Fruit fly (Drosophila melanogaster): Measurements from ENCODE around the gene CG5885.

The CG5885 gene

dm6 chr2L:9915011-9915850 lies 2.9 kb downstream of the CG5885 start, which contains the start of gene yip2 (continued):
- no peak for TF ChIP-seq emc (GFP tag; optimal IDR thresholded peaks at IDR 0.05)
- peak; percentile 62 for TF ChIP-seq CG12071 (GFP tag; optimal IDR thresholded peaks at IDR 0.05)
- TF ChIP-seq CG31441 (GFP tag; IDR thresholded peaks at IDR 0.05), result peak; percentile 58; the same call in 1 of the 2 replicates
- peak; percentile 52 for TF ChIP-seq mam (GFP tag; optimal IDR thresholded peaks at IDR 0.05)
- TF ChIP-seq sens-2 (GFP tag; IDR thresholded peaks at IDR 0.05), result peak; percentile 45; the same call in 1 of the 2 replicates
- TF ChIP-seq HmgZ (tag; optimal IDR thresholded peaks at IDR 0.05), result peak; percentile 79
- no peak for TF ChIP-seq Lim3 (GFP tag; IDR thresholded peaks at IDR 0.05)
- TF ChIP-seq exex (tag; optimal IDR thresholded peaks at IDR 0.05), result peak; percentile 57
- no peak for TF ChIP-seq dmrt11E (tag; optimal IDR thresholded peaks at IDR 0.05)
- peak; percentile 57 for TF ChIP-seq gcm (GFP tag; optimal IDR thresholded peaks at IDR 0.05)
- peak; percentile 57 for TF ChIP-seq ttk (GFP tag; IDR thresholded peaks at IDR 0.05)
- TF ChIP-seq CG17568 (GFP tag; optimal IDR thresholded peaks at IDR 0.05), result peak; percentile 55
- TF ChIP-seq CG10959 (GFP tag; IDR thresholded peaks at IDR 0.05), result no peak
- TF ChIP-seq corto (GFP tag; optimal IDR thresholded peaks at IDR 0.05), result peak; percentile 22
- no peak for TF ChIP-seq tna (GFP tag; IDR thresholded peaks at IDR 0.05; ENCODE audit: partially characterized antibody)
- TF ChIP-seq dm (GFP tag; optimal IDR thresholded peaks at IDR 0.05), result no peak
- peak; percentile 19 for TF ChIP-seq CG10147 (GFP tag; optimal IDR thresholded peaks at IDR 0.05)
- TF ChIP-seq Bgb (GFP tag; IDR thresholded peaks at IDR 0.05; ENCODE audit: partially characterized antibody), result 0 out of 2 replicates have a peak, but pooled peaks have one; percentile 11
- peak; percentile 89 for TF ChIP-seq CG13296 (GFP tag; optimal IDR thresholded peaks at IDR 0.05)
- TF ChIP-seq CG9797 (GFP tag; optimal IDR thresholded peaks at IDR 0.05), result no peak
- TF ChIP-seq CG3281 (GFP tag; optimal IDR thresholded peaks at IDR 0.05), result peak; percentile 57
- TF ChIP-seq fd64A (GFP tag; optimal IDR thresholded peaks at IDR 0.05), result no peak
- TF ChIP-seq CG11560 (tag; IDR thresholded peaks at IDR 0.05), result no peak
- no peak for TF ChIP-seq CG9876 (GFP tag; optimal IDR thresholded peaks at IDR 0.05)
- TF ChIP-seq CG30431 (GFP tag; optimal IDR thresholded peaks at IDR 0.05), result no peak
- TF ChIP-seq CG7963 (GFP tag; IDR thresholded peaks at IDR 0.05; ENCODE audit: partially characterized antibody), result no peak
- TF ChIP-seq unc-4 (GFP tag; IDR thresholded peaks at IDR 0.05; ENCODE audit: partially characterized antibody), result no peak
- no peak for TF ChIP-seq CG1832 (GFP tag; optimal IDR thresholded peaks at IDR 0.05)
- TF ChIP-seq CG31365 (tag; optimal IDR thresholded peaks at IDR 0.05), result no peak
- TF ChIP-seq CG6689 (GFP tag; IDR thresholded peaks at IDR 0.05), result peak; percentile 49
- TF ChIP-seq Poxn (GFP tag; IDR thresholded peaks at IDR 0.05), result no peak
- TF ChIP-seq nmo (GFP tag; optimal IDR thresholded peaks at IDR 0.05), result peak; percentile 22
- no peak for TF ChIP-seq CG17186 (GFP tag; optimal IDR thresholded peaks at IDR 0.05)
- TF ChIP-seq repo (GFP tag; optimal IDR thresholded peaks at IDR 0.05), result no peak
- peak; percentile 69 for TF ChIP-seq CG17328 (GFP tag; IDR thresholded peaks at IDR 0.05)
- peak; percentile 60 for TF ChIP-seq dmrt99B (tag; optimal IDR thresholded peaks at IDR 0.05)
- peak; percentile 44 for TF ChIP-seq vfl (GFP tag; optimal IDR thresholded peaks at IDR 0.05)
- TF ChIP-seq tin (GFP tag; optimal IDR thresholded peaks at IDR 0.05), result peak; percentile 36
- no peak for TF ChIP-seq hkb (optimal IDR thresholded peaks at IDR 0.05)
- peak; percentile 76 for TF ChIP-seq hkb (GFP tag; IDR thresholded peaks at IDR 0.05)
- peak; percentile 71 for TF ChIP-seq CG9932 (GFP tag; IDR thresholded peaks at IDR 0.05)
- TF ChIP-seq Optix (GFP tag; IDR thresholded peaks at IDR 0.05), result no peak; the same call in 2 of the 3 replicates
- no peak for TF ChIP-seq CG16813 (GFP tag; IDR thresholded peaks at IDR 0.05; ENCODE audit: partially characterized antibody)
- no peak for TF ChIP-seq CkIIα-i1 (GFP tag; IDR thresholded peaks at IDR 0.05)
- no peak for TF ChIP-seq CG1233 (GFP tag; optimal IDR thresholded peaks at IDR 0.05)
- peak; percentile 53; the same call in 1 of the 3 replicates for TF ChIP-seq otp (GFP tag; IDR thresholded peaks at IDR 0.05)
- TF ChIP-seq CG4282 (GFP tag; optimal IDR thresholded peaks at IDR 0.05), result peak; percentile 36
- TF ChIP-seq lilli (GFP tag; optimal IDR thresholded peaks at IDR 0.05), result peak; percentile 69
- no peak for TF ChIP-seq zen (tag; optimal IDR thresholded peaks at IDR 0.05)
